Worm (Caenorhabditis elegans): Measurements from ENCODE around the gene Y67D8C.2.

Gene Y67D8C.2

DNA sequence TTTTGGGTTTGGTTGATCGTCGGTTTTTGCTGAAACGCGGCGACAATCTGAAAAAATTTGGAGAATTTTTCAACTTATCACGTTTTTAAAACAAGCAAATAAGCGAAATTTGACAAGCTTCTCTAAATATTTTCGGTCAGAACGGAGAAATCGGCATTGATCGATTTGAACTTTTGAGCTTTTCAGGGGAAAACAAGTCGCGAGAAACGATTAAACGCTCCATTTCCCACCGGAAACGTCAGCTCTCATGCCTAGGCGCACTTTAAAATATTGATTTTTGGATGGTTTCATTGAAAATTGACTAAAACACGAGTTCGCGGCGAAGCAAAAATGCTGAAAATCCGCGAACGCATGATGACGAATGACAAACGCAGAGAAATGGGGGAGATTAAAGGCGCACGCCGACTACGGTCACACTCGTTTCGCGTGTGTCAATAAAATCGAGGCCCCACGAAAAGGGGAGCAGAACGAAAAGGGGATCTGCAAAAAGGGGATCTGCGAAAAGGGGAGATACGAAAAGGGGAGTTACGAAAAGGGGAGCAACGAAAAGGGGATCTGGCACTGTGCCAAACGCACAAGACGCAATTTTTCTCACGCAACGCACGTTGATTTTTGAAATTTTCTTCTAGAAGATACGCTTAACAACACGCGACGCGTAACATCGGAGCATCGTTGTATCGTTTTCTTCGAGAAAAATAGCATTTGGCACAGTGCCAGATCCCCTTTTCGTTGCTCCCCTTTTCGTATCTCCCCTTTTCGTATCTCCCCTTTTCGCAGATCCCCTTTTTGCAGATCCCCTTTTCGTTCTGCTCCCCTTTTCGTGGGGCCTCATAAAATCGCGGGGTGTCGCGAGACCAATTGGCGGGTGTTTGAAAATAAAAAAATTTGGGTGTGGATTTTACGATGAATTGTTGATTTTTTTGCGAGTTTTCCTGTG is 21.8 kb upstream of the Y67D8C.2 start, which contains the start of gene eel-1 (continued):
- TF ChIP-seq nhr-232 (tag; optimal IDR thresholded peaks at IDR 0.05) (peak; percentile 67), ceh-14 (tag; optimal IDR thresholded peaks at IDR 0.05) (peak; percentile 100), ceh-31 (tag; optimal IDR thresholded peaks at IDR 0.05) (peak; percentile 100), pqm-1 (tag; optimal IDR thresholded peaks at IDR 0.05) (peak; percentile 99), dmd-4 (tag; optimal IDR thresholded peaks at IDR 0.05; ENCODE audit: borderline replicate concordance) (peak; percentile 99), C08G9.2 (tag; optimal IDR thresholded peaks at IDR 0.05) (peak; percentile 100), ceh-6 (GFP tag; optimal IDR thresholded peaks at IDR 0.05) (peak; percentile 79), sox-2 (GFP tag; IDR thresholded peaks at IDR 0.05) (peak; percentile 79), ztf-16 (tag; optimal IDR thresholded peaks at IDR 0.05) (peak; percentile 93), ceh-19 (GFP tag; optimal IDR thresholded peaks at IDR 0.05) (peak; percentile 94), zip-5 (tag; optimal IDR thresholded peaks at IDR 0.05) (peak; percentile 97), F13H6.1 (tag; optimal IDR thresholded peaks at IDR 0.05) (peak; percentile 99), rnt-1 (tag; optimal IDR thresholded peaks at IDR 0.05) (peak; percentile 99), fkh-6 (tag; optimal IDR thresholded peaks at IDR 0.05) (peak; percentile 92), ceh-48 (tag; optimal IDR thresholded peaks at IDR 0.05) (peak; percentile 52), ahr-1 (tag; optimal IDR thresholded peaks at IDR 0.05) (peak; percentile 97), tbx-2 (tag; optimal IDR thresholded peaks at IDR 0.05) (peak; percentile 100), lin-11 (tag; optimal IDR thresholded peaks at IDR 0.05) (peak; percentile 55)

DNA sequence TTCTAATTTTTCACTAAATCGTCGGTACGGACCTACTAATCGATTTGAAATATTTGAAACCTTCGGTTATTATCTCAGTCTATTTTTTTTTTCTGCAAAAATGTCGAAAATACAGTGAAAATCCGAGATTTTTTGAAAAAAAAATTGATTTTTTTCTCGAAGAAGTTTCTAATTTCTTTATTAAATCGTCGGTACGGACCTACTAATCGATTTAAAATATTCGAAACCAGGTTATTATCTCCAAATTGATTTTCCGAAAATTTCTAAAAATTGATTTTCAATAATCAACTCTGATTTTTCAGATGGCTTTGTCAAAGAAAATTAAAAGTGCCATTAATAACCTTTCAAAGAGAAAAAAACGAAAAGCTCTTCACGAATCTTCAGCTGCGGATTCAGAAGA is 18.7 kb upstream of the Y67D8C.2 start, which contains the start of gene ivph-3:
TSS of gene ivph-3 (plus strand) at position 301 of the 400 bp plus-strand sequence.
- TF ChIP-seq nfya-1 (tag; optimal IDR thresholded peaks at IDR 0.05) (no peak), lin-11 (tag; optimal IDR thresholded peaks at IDR 0.05) (no peak), unc-86 (tag; optimal IDR thresholded peaks at IDR 0.05) (no peak), hlh-13 (GFP tag; optimal IDR thresholded peaks at IDR 0.05) (no peak), K09A11.1 (tag; optimal IDR thresholded peaks at IDR 0.05; ENCODE audit: insufficient read depth) (no peak), pqm-1 (tag; optimal IDR thresholded peaks at IDR 0.05) (no peak), odd-2 (tag; optimal IDR thresholded peaks at IDR 0.05) (no peak), pax-1 (tag; optimal IDR thresholded peaks at IDR 0.05) (no peak), ahr-1 (tag; optimal IDR thresholded peaks at IDR 0.05) (no peak), dmd-4 (tag; optimal IDR thresholded peaks at IDR 0.05; ENCODE audit: borderline replicate concordance) (no peak), hlh-30 (tag; optimal IDR thresholded peaks at IDR 0.05; ENCODE audit: insufficient read depth) (no peak), sox-4 (tag; optimal IDR thresholded peaks at IDR 0.05) (no peak), unc-42 (tag; optimal IDR thresholded peaks at IDR 0.05) (no peak), ceh-9 (tag; optimal IDR thresholded peaks at IDR 0.05) (no peak), nhr-232 (tag; optimal IDR thresholded peaks at IDR 0.05) (no peak), ceh-19 (GFP tag; optimal IDR thresholded peaks at IDR 0.05) (no peak), elt-2 (tag; optimal IDR thresholded peaks at IDR 0.05) (no peak)

DNA sequence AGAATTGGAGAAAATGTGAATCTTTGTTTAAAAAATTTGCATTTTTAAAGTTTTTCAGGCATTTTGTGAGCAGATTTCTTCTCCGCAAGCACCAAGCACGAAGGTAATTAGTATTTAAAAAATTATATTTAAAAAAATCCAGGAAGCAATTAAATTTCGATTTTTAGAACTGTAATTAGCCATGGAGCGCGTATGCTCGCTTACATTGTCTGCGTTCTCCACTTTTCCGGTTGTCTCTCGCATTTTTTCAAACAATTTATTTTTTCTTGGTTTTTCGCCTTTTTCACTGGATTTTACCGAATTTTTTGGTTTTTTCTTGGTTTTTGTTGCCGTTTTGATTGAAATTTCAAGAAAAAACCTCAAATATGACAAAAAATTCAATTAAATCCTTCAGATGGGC is 16.8 kb upstream of the Y67D8C.2 start:
- TF ChIP-seq ceh-2 (tag; optimal IDR thresholded peaks at IDR 0.05) (no peak), madf-2 (tag; optimal IDR thresholded peaks at IDR 0.05) (no peak), elt-2 (tag; optimal IDR thresholded peaks at IDR 0.05) (no peak), pag-3 (tag; optimal IDR thresholded peaks at IDR 0.05; ENCODE audit: borderline replicate concordance) (no peak), sdc-2 (tag; optimal IDR thresholded peaks at IDR 0.05) (no peak), hlh-6 (tag; optimal IDR thresholded peaks at IDR 0.05) (no peak), fax-1 (tag; optimal IDR thresholded peaks at IDR 0.05) (no peak), pqm-1 (tag; optimal IDR thresholded peaks at IDR 0.05) (no peak), unc-86 (tag; optimal IDR thresholded peaks at IDR 0.05) (no peak), ets-4 (tag; optimal IDR thresholded peaks at IDR 0.05) (no peak), fkh-10 (GFP tag; optimal IDR thresholded peaks at IDR 0.05) (no peak), ceh-45 (GFP tag; IDR thresholded peaks at IDR 0.05) (no peak)
